Worm (Caenorhabditis elegans) whole organism, L4 larva: Measurements from ENCODE around the gene Y77E11A.23.

Source experiments
- F10B5.3 ChIP-seq: sonication (generic microtip); optimal IDR thresholded peaks from 2 replicates; lab custom pipeline; 2016; ENCODE audit warnings: mild to moderate bottlenecking, missing genetic modification characterization, missing compliant biosample characterization
- attf-4 ChIP-seq: sonication (generic microtip); optimal IDR thresholded peaks from 3 replicates; lab custom pipeline; 2017; ENCODE audit warnings: missing biosample characterization, missing genetic modification characterization
- ceh-62 ChIP-seq: sonication (generic microtip); optimal IDR thresholded peaks from 2 replicates; lab custom pipeline; 2017; ENCODE audit warnings: missing biosample characterization, missing genetic modification characterization
- fos-1 ChIP-seq: fragments of 150-350 bp; optimal IDR thresholded peaks from 2 replicates; lab custom pipeline; 2014; ENCODE audit warnings: missing biosample characterization, missing genetic modification characterization
- jun-1 ChIP-seq: fragments of 150-350 bp; optimal IDR thresholded peaks from 2 replicates; lab custom pipeline; 2014; ENCODE audit warnings: missing biosample characterization, missing genetic modification reagents, missing genetic modification characterization
- lin-13 ChIP-seq: fragments of 150-350 bp; optimal IDR thresholded peaks from 2 replicates; lab custom pipeline; 2014; ENCODE audit warnings: missing biosample characterization, missing genetic modification reagents, missing genetic modification characterization
- lin-29 ChIP-seq: fragments of 200-800 bp; sonication (Bioruptor generic); IDR thresholded peaks from 2 replicates; pipeline ENCODE4 v1.3.6; 2022; ENCODE audit warnings: missing genetic modification reagents, missing genetic modification characterization, missing compliant biosample characterization
- mep-1 ChIP-seq: fragments of 150-350 bp; sonication (generic microtip); optimal IDR thresholded peaks from 3 replicates; lab custom pipeline; 2014; ENCODE audit warnings: missing biosample characterization, missing genetic modification characterization
- nhr-25 ChIP-seq: sonication (generic microtip); optimal IDR thresholded peaks from 2 replicates; lab custom pipeline; 2017; ENCODE audit warnings: missing genetic modification characterization, mild to moderate bottlenecking, missing compliant biosample characterization, antibody characterized with exemption, moderate library complexity, borderline replicate concordance; ENCODE audit not compliant: insufficient read depth
- nhr-76 ChIP-seq: fragments of 150-350 bp; optimal IDR thresholded peaks from 2 replicates; lab custom pipeline; 2014; ENCODE audit warnings: missing biosample characterization, missing genetic modification characterization
- zag-1 ChIP-seq: fragments of 150-350 bp; optimal IDR thresholded peaks from 2 replicates; lab custom pipeline; 2014; ENCODE audit warnings: missing biosample characterization, missing genetic modification characterization
- zfp-3 ChIP-seq: fragments of 200-800 bp; sonication (Bioruptor generic); conservative IDR thresholded peaks from 2 replicates; pipeline ENCODE4 v1.3.6; 2022; ENCODE audit warnings: missing genetic modification reagents, missing genetic modification characterization, missing compliant biosample characterization

DNA sequence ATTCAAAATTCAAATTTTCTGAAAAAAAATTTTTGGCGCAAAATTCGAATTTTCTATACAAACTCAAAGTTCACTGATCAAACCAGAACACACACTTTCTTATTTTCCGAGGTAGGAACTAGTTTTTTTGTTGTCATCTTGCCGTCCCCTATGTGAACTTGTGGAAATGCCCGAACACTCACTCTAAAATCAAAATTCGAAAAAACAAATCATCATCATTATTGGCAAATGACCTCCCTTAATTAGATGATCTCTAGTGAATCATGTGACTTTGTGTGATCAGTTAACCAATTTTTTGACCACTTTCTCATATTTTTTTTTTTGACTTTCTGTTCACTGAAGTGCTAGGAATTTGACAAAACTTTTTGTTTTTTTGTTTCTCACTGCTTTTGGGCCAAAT lies 22.3 kb upstream of the Y77E11A.23 start:
- no peak for TF ChIP-seq F10B5.3 (tag; lab: Kevin White, UChicago)
- TF ChIP-seq zfp-3 (GFP tag; lab: Robert Waterston, UW) = no peak
- TF ChIP-seq zag-1 = no peak
- TF ChIP-seq lin-13 = no peak
- TF ChIP-seq ceh-62 (tag; lab: Kevin White, UChicago) = no peak
- TF ChIP-seq fos-1 (tag; lab: Kevin White, UChicago) = no peak
- TF ChIP-seq attf-4 (tag; lab: Kevin White, UChicago) = no peak
- TF ChIP-seq lin-29 (GFP tag; lab: Robert Waterston, UW) = no peak
- TF ChIP-seq nhr-25 (tag; lab: Kevin White, UChicago) = no peak
- TF ChIP-seq jun-1 (tag; lab: Kevin White, UChicago) = no peak
- no peak for TF ChIP-seq nhr-76 (tag; lab: Kevin White, UChicago)
- TF ChIP-seq mep-1 (tag; lab: Kevin White, UChicago) = no peak
